Worm (Caenorhabditis elegans) whole organism, L1 larva: ENCODE measurements around the gene C03H5.7.

Experiments
- F16B12.6 ChIP-seq: fragments of 150-350 bp; optimal IDR thresholded peaks from 2 replicates; lab custom pipeline; 2014; ENCODE audit warnings: missing biosample characterization, missing genetic modification characterization
- ceh-90 ChIP-seq: sonication (generic microtip); optimal IDR thresholded peaks from 2 replicates; lab custom pipeline; 2016; ENCODE audit warnings: missing genetic modification characterization, missing compliant biosample characterization
- ces-1 ChIP-seq: fragments of 150-350 bp; optimal IDR thresholded peaks from 2 replicates; lab custom pipeline; 2014; ENCODE audit warnings: missing biosample characterization, missing genetic modification reagents, missing genetic modification characterization
- ets-5 ChIP-seq: fragments of 200-800 bp; sonication (Bioruptor generic); IDR thresholded peaks from 2 replicates; pipeline ENCODE4 v1.3.6; 2022; ENCODE audit warnings: missing genetic modification characterization, missing compliant biosample characterization
- hlh-4 ChIP-seq: sonication (generic microtip); optimal IDR thresholded peaks from 2 replicates; lab custom pipeline; 2016; ENCODE audit warnings: mild to moderate bottlenecking, missing genetic modification characterization, missing compliant biosample characterization
- nhr-237 ChIP-seq: fragments of 150-350 bp; optimal IDR thresholded peaks from 2 replicates; lab custom pipeline; 2014; ENCODE audit warnings: missing biosample characterization, missing genetic modification characterization
- nhr-47 ChIP-seq: sonication (generic microtip); optimal IDR thresholded peaks from 2 replicates; lab custom pipeline; 2016; ENCODE audit warnings: mild to moderate bottlenecking, missing genetic modification characterization, moderate library complexity, missing compliant biosample characterization
- sox-4 ChIP-seq: sonication (generic microtip); optimal IDR thresholded peaks from 2 replicates; lab custom pipeline; 2016; ENCODE audit warnings: missing genetic modification characterization, missing compliant biosample characterization
- ztf-4 ChIP-seq: fragments of 150-350 bp; optimal IDR thresholded peaks from 2 replicates; lab custom pipeline; 2014; ENCODE audit warnings: missing biosample characterization, missing genetic modification characterization

C03H5.7 gene

DNA sequence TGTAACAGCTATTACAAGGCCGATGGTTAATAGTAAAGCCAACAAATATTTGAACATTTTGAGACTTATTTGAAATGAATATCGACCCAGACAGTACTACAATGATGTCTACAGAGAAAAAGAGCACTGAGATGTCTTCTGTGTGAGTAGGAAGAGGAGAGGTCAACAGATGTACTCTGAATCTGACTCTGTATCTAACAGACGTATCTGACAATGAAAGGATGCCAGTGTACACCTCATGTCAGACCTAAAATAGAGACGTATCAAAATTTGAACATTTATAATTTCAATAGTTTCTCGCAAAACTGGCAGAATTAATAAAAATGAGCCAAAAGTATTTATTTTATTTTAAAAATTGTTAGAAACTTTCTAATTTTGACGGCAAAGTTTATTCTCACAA is 43.1 kb downstream of the C03H5.7 start, which contains the start of gene C24H12.8:
Gene C24H12.8, minus strand, starts transcription at position 101 of the 400 bp plus-strand sequence.
- no peak for TF ChIP-seq ces-1 (GFP tag; lab: Kevin White, UChicago)
- TF ChIP-seq ceh-90 (tag; lab: Kevin White, UChicago): no peak
- no peak for TF ChIP-seq ets-5 (GFP tag; lab: Robert Waterston, UW)
- no peak for TF ChIP-seq hlh-4 (tag; lab: Kevin White, UChicago)
- no peak for TF ChIP-seq sox-4
- TF ChIP-seq nhr-47 (tag; lab: Kevin White, UChicago): no peak
- no peak for TF ChIP-seq F16B12.6 (tag; lab: Kevin White, UChicago)
- no peak for TF ChIP-seq nhr-237 (tag; lab: Kevin White, UChicago)
- no peak for TF ChIP-seq ztf-4 (tag; lab: Kevin White, UChicago)
